Fruit fly (Drosophila melanogaster): ENCODE results near the gene Sbat.

DNA sequence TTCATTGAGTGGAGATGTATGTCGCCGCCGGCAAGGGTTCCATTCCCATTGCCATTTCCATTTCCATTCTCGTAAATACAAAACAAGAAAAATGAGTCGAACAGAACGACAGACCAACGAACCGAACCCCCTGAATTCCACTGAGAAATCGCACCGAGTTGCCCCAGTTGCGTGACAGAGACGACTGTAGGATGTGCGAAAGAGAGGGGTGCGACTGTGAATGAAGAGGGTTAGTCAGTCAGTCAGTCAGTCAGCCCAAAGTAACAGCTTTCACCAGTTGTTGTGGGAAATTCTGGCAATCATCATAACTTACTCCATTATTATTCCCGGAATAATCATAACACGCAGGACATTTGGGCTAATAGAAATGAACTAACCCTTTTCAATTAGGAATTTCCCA, 20.1 kb downstream of the Sbat start:
- TF ChIP-seq Xbp1 (GFP tag; optimal IDR thresholded peaks at IDR 0.05) (no peak), CG13123 (GFP tag; optimal IDR thresholded peaks at IDR 0.05) (no peak), insv (GFP tag; optimal IDR thresholded peaks at IDR 0.05) (no peak), Doc2 (GFP tag; IDR thresholded peaks at IDR 0.05) (no peak), sens (GFP tag) (no peak), Atf-2 (GFP tag; optimal IDR thresholded peaks at IDR 0.05) (no peak), CG12744 (GFP tag; optimal IDR thresholded peaks at IDR 0.05) (no peak)
